Worm (Caenorhabditis elegans) whole organism, mixed stage, embryonic: ENCODE results near the gene ZK1055.4.
A peak's percentile ranks its signal among the peaks of the same experiment; 100 is the strongest.

Experiments used
- blmp-1 ChIP-seq: fragments of 150-350 bp; optimal IDR thresholded peaks from 2 replicates; lab custom pipeline; 2014; ENCODE audit warnings: missing biosample characterization, missing genetic modification characterization
- ces-1 ChIP-seq: fragments of 150-350 bp; optimal IDR thresholded peaks from 2 replicates; lab custom pipeline; 2014; ENCODE audit warnings: missing biosample characterization, missing genetic modification reagents, missing genetic modification characterization
- elt-1 ChIP-seq: sonication (generic microtip); optimal IDR thresholded peaks from 2 replicates; lab custom pipeline; 2017; ENCODE audit warnings: missing genetic modification characterization, mild to moderate bottlenecking, missing compliant biosample characterization, antibody characterized with exemption, moderate library complexity, borderline replicate concordance; ENCODE audit not compliant: insufficient read depth
- elt-3 ChIP-seq: fragments of 150-350 bp; optimal IDR thresholded peaks from 2 replicates; lab custom pipeline; 2014; ENCODE audit warnings: missing biosample characterization, missing genetic modification characterization
- lin-32 ChIP-seq: fragments of 200-800 bp; sonication (Bioruptor generic); optimal IDR thresholded peaks from 2 replicates; lab custom pipeline; 2018; ENCODE audit warnings: mild to moderate bottlenecking, missing genetic modification characterization, missing compliant biosample characterization
- mab-5 ChIP-seq: fragments of 150-350 bp; optimal IDR thresholded peaks from 2 replicates; lab custom pipeline; 2014; ENCODE audit warnings: missing biosample characterization, missing genetic modification characterization
- mep-1 ChIP-seq: fragments of 150-350 bp; optimal IDR thresholded peaks from 2 replicates; lab custom pipeline; 2017; ENCODE audit warnings: missing biosample characterization, missing genetic modification reagents, missing genetic modification characterization, inconsistent platforms
- nhr-2 ChIP-seq: fragments of 150-350 bp; optimal IDR thresholded peaks from 2 replicates; lab custom pipeline; 2014; ENCODE audit warnings: missing biosample characterization, missing genetic modification characterization
- nhr-28 ChIP-seq: fragments of 150-350 bp; optimal IDR thresholded peaks from 2 replicates; lab custom pipeline; 2014; ENCODE audit warnings: missing biosample characterization, missing genetic modification characterization
- tbx-8 ChIP-seq: fragments of 200-800 bp; sonication (Bioruptor generic); optimal IDR thresholded peaks from 2 replicates; lab custom pipeline; 2018; ENCODE audit warnings: mild to moderate bottlenecking, missing genetic modification characterization, moderate library complexity, missing compliant biosample characterization
- unc-62 ChIP-seq: fragments of 150-350 bp; optimal IDR thresholded peaks from 2 replicates; lab custom pipeline; 2014; ENCODE audit warnings: missing biosample characterization, missing genetic modification reagents, missing genetic modification characterization
- ztf-11 ChIP-seq: fragments of 150-350 bp; optimal IDR thresholded peaks from 2 replicates; lab custom pipeline; 2014; ENCODE audit warnings: missing biosample characterization, missing genetic modification characterization

- TF ChIP-seq elt-1 (tag; lab: Kevin White, UChicago) (peak; percentile 28), mab-5 (tag; lab: Kevin White, UChicago) (no peak), blmp-1 (tag; lab: Kevin White, UChicago) (no peak), unc-62 (no peak), ces-1 (GFP tag; lab: Kevin White, UChicago) (no peak), tbx-8 (no peak), nhr-28 (tag; lab: Kevin White, UChicago) (no peak), mep-1 (tag; lab: Kevin White, UChicago) (no peak), elt-3 (tag; lab: Kevin White, UChicago) (no peak), nhr-2 (tag; lab: Kevin White, UChicago) (no peak), ztf-11 (no peak), lin-32 (GFP tag; lab: Kevin White, UChicago) (no peak)
Observed at ce11 chrV:6576567-6576966, 5.3 kb upstream of the ZK1055.4 start, which contains the start of gene EGAP9.4.
